Fruit fly (Drosophila melanogaster) S2 (cell line): ENCODE results near the gene CG31806.

ENCODE experiments used
- CG8478 ChIP-seq: fragments of >200 bp; optimal IDR thresholded peaks from 2 replicates; lab custom pipeline; 2018
- CTCF ChIP-seq, 2 experiments: fragments of >200 bp; optimal IDR thresholded peaks; 2 replicates each; lab custom pipeline; 2018

CG31806 gene

DNA sequence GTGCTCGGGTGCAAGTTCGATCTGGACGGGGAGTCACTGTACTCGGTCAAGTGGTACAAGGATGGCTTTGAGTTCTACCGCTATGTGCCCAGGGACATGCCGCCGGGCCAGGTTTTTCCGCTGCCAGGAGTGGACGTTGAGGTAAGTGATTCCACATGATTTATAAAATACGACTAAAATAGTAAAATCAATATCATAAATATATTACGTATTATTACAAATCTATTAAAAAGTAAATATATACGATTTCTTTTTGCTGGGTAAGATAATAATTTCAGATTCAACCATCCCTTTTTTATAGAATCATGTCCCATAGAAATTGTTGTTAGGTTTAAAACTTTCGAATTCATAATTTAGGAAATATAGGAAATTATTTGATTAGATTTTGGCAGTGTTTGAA lies at the start of gene CG31806:
Gene CG31806 (plus strand): TSS at position 301 of the 400 bp plus-strand sequence.
- TF ChIP-seq CG8478 (lab: Kevin White, UChicago) (no peak), CTCF (optimal IDR thresholded peaks at IDR 0.05; lab: Kevin White, UChicago) (no peak)

DNA sequence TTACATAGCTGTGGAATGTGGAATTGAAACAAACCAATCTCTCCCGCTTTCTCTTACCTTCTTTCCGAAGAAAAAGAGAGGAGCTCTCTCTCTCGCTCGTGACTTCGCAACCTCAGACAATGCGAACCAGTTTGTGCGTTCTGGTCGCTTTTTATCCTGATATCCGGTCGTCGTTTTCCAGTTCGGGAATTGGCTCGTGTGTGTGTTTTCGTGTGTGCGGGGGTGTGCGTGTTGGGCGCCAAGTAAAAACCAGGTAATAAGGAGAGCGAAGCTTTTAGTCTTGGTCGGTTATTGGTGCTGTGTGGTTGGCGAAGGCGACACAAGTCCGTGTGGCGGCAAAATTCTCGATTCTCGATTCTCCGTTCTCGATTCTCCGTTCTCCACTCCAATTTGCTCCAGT lies 12.0 kb upstream of the CG31806 start, which contains the start of gene beat-IIIb:
Gene beat-IIIb (plus strand): TSS at position 304 of the 400 bp plus-strand sequence.
- TF ChIP-seq CTCF (optimal IDR thresholded peaks at IDR 0.05; lab: Kevin White, UChicago) (no peak), CG8478 (lab: Kevin White, UChicago) (no peak)

DNA sequence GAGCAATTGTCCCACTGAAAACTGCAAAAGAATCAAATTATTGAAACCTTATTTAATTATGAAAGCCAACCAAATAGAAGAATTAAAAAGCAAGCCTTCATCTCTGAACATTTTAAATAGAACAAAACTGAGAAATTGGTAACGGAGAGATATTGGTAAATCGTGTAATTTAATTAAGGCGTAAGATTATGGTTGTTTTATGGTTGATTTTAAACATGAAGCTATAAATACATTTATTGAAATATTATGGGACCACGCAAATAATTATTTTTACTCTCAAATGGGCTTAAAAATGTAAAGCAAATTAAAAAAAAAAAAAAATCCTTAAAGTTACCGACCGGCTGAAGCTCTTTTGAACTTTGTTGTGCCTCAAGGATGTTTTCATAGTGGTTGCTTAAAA lies 2.6 kb upstream of the CG31806 start, which contains the start of gene CG44406:
Gene CG44406 (minus strand): TSS at position 101 of the 400 bp plus-strand sequence.
- TF ChIP-seq CTCF (optimal IDR thresholded peaks at IDR 0.05; lab: Kevin White, UChicago), result no peak
- no peak for TF ChIP-seq CG8478 (lab: Kevin White, UChicago)

DNA sequence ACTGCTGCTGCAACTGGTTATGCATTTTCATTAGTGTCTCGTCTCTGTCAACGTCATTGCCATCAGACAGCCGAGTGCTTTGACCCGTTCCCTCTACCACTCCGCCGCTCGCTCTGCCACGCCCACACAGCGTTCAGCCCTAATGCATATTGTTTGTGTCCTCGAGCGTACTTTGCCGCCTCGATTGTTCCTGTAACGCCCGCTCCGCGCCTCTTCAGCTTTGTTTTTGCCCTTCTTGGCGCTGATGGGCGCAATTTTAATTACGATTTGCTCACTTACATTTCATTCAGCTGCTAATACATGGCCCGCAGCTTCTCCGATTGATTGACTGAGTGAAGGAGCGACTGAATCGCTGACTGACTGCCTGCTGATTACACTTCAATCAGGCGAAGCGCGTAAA lies 11.6 kb downstream of the CG31806 start:
- TF ChIP-seq CG8478 (lab: Kevin White, UChicago) (no peak), CTCF (optimal IDR thresholded peaks at IDR 0.05; lab: Kevin White, UChicago) (no peak)

DNA sequence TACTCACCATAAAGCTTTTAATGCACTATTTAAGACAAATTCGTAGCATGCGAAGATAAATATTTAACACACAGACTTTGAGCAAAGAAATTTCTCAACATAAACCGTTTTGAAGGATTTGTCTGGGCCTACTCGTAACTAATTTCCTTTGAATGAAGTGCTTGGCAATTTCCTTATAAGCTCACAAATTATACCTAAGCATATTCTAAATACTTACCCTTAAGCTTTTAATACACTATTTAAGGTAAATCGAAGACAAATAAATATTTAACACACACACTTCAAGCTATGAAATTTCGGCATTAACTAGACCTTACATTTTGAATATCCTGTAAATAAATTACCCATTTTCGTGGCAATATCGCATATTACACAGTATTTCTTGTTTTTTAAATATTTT lies 29.8 kb downstream of the CG31806 start, which contains the start of gene CG6304:
Gene CG6304 (minus strand): TSS at position 101 of the 400 bp plus-strand sequence.
- no peak for TF ChIP-seq CG8478 (lab: Kevin White, UChicago)

DNA sequence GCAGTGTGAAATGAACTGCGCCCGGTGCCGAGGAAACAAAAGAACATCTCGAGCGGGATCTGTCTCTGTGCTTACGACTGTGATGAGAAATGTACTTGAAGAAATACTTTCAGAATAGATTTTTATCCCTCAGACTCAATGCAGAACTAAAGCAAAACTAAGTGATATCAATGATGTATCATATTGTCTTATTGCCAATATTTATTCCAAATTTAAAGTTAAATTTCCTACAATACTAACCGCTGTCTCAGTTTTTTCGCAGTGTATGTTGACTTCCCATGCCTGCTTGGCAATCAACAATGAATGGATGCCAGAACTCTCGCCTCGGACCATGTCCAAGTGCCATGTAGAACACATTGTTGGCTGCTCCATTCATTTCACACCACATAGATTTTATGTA lies 42.7 kb downstream of the CG31806 start:
- TF ChIP-seq CTCF (optimal IDR thresholded peaks at IDR 0.05; lab: Kevin White, UChicago) (no peak), CG8478 (lab: Kevin White, UChicago) (no peak)
